Fruit fly (Drosophila melanogaster) whole organism, embryonic: ENCODE results near the gene Cpr23B.
A peak's percentile ranks its signal among the peaks of the same experiment; 100 is the strongest.

Source experiments
- D ChIP-seq, 2 experiments: fragments of 200-800 bp in 1 of 2; fragments of >200 bp in 1 of 2; sonication (Bioruptor generic) in 1 of 2; optimal IDR thresholded peaks; 2 replicates in 1 of 2; 3 replicates in 1 of 2; lab custom pipeline; 2017; ENCODE audit warnings: mild to moderate bottlenecking in 1 of 2, missing biosample characterization in 1 of 2, missing genetic modification characterization in 1 of 2, missing genetic modification reagents in 1 of 2
- Sox102F ChIP-seq: fragments of 200-800 bp; sonication (Bioruptor generic); optimal IDR thresholded peaks from 2 replicates; lab custom pipeline; 2018; ENCODE audit warnings: missing biosample characterization, mild to moderate bottlenecking, missing genetic modification characterization, moderate library complexity
- twi ChIP-seq: fragments of 200-800 bp; optimal IDR thresholded peaks from 2 replicates; lab custom pipeline; 2019; ENCODE audit warnings: missing biosample characterization, mild to moderate bottlenecking, missing genetic modification characterization, moderate library complexity

DNA sequence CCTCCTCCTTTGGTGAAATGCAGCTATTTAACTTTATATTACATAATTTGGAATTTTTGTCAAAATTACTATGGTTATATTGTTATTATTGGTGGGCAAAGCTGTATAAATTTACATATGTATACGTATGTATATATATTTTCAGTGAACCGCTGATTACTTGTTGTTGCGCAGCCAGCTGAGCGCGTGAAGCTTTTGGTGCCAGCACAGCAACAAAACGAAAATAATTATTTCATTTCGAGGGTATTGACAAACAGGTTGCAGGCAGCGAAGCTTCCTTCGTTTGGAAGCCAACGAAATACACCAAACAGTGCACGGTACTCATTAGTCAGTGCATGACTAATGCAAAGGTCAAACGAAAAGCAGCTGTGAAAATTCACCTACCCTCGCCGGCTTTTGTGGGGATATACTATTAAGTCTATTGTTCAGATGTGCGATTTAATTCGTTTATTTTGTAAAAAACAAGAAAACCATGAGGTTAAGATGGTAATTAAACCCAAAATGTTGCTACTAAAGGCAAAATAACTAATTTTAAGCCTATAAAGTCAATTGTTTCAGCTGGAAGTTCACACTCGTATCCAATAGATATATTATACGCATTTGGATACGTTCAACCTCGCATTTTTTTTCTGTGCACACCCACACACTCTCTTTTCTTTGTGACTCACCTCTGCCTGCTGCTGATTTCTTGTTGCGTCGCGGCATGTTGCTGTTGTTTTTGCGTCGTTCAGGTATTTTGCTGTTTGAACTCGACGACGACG is 34.9 kb downstream of the Cpr23B start:
- TF ChIP-seq twi (tag; lab: Kevin White, UChicago): no peak
- no peak for TF ChIP-seq D (optimal IDR thresholded peaks at IDR 0.05; lab: Kevin White, UChicago)
- peak; percentile 45 for TF ChIP-seq D (GFP tag; optimal IDR thresholded peaks at IDR 0.05; lab: Kevin White, UChicago)
- peak; percentile 38 for TF ChIP-seq Sox102F
